Worm (Caenorhabditis elegans) whole organism, L4 larva: ENCODE data around the gene B0507.9.

ENCODE experiments used
- F37D6.2 ChIP-seq: sonication (generic microtip); optimal IDR thresholded peaks from 2 replicates; lab custom pipeline; 2016; ENCODE audit warnings: mild to moderate bottlenecking, missing genetic modification characterization, missing compliant biosample characterization
- F44E2.7 ChIP-seq: fragments of 200-800 bp; sonication (Bioruptor generic); IDR thresholded peaks from 2 replicates; pipeline ENCODE4 v2.1.2; 2022; ENCODE audit warnings: missing genetic modification characterization, missing compliant biosample characterization
- F49E8.2 ChIP-seq: sonication (generic microtip); optimal IDR thresholded peaks from 2 replicates; lab custom pipeline; 2016; ENCODE audit warnings: missing compliant biosample characterization, mild to moderate bottlenecking, missing genetic modification characterization, borderline replicate concordance
- aha-1 ChIP-seq: fragments of 150-350 bp; peaks from one replicate; lab custom pipeline; 2014; ENCODE audit warnings: missing biosample characterization, missing genetic modification characterization
- ama-1 ChIP-seq: fragments of 150-350 bp; optimal IDR thresholded peaks from 2 replicates; lab custom pipeline; 2014; ENCODE audit warnings: inconsistent platforms, mixed read lengths
- attf-4 ChIP-seq: sonication (generic microtip); optimal IDR thresholded peaks from 3 replicates; lab custom pipeline; 2017; ENCODE audit warnings: missing biosample characterization, missing genetic modification characterization
- ceh-20 ChIP-seq: fragments of 200-800 bp; sonication (Bioruptor generic); IDR thresholded peaks from 2 replicates; pipeline ENCODE4 v1.3.6; 2022; ENCODE audit warnings: missing genetic modification reagents, missing genetic modification characterization, missing compliant biosample characterization
- ces-1 ChIP-seq: fragments of 150-350 bp; sonication (generic microtip); optimal IDR thresholded peaks from 4 replicates; lab custom pipeline; 2014; ENCODE audit warnings: missing biosample characterization, missing genetic modification reagents, missing genetic modification characterization
- daf-8 ChIP-seq: fragments of 200-800 bp; sonication (Bioruptor generic); IDR thresholded peaks from 2 replicates; pipeline ENCODE4 v1.3.6; 2022; ENCODE audit warnings: missing genetic modification characterization, missing compliant biosample characterization
- dmd-8 ChIP-seq: fragments of 200-800 bp; sonication (Bioruptor generic); IDR thresholded peaks from 2 replicates; pipeline ENCODE4 v1.3.6; 2022; ENCODE audit warnings: missing genetic modification characterization, missing compliant biosample characterization
- duxl-1 ChIP-seq: sonication (generic microtip); optimal IDR thresholded peaks from 2 replicates; lab custom pipeline; 2016; ENCODE audit warnings: mild to moderate bottlenecking, missing genetic modification characterization, moderate library complexity, missing compliant biosample characterization; ENCODE audit not compliant: poor library complexity
- hif-1 ChIP-seq, 2 experiments: sonication (generic microtip); optimal IDR thresholded peaks; 2 replicates each; lab custom pipeline; 2016 to 2017; ENCODE audit warnings: missing compliant biosample characterization in 2 of 2, missing genetic modification characterization in 2 of 2, missing genetic modification reagents in 2 of 2, missing genotype in 2 of 2, mild to moderate bottlenecking in 1 of 2
- hmg-1.1 ChIP-seq: fragments of 200-800 bp; sonication (Bioruptor generic); IDR thresholded peaks from 2 replicates; pipeline ENCODE4 v1.3.6; 2022; ENCODE audit warnings: missing genetic modification reagents, missing genetic modification characterization, missing compliant biosample characterization
- lim-7 ChIP-seq: fragments of 200-800 bp; sonication (Bioruptor generic); IDR thresholded peaks from 2 replicates; pipeline ENCODE4 v1.3.6; 2022; ENCODE audit warnings: missing genetic modification characterization, missing compliant biosample characterization
- lin-15B ChIP-seq: fragments of 150-350 bp; sonication (generic microtip); optimal IDR thresholded peaks from 3 replicates; lab custom pipeline; 2014; ENCODE audit warnings: missing biosample characterization, missing genetic modification characterization
- lin-29 ChIP-seq: fragments of 200-800 bp; sonication (Bioruptor generic); IDR thresholded peaks from 2 replicates; pipeline ENCODE4 v1.3.6; 2022; ENCODE audit warnings: missing genetic modification reagents, missing genetic modification characterization, missing compliant biosample characterization
- madf-9 ChIP-seq: fragments of 200-800 bp; sonication (Bioruptor generic); conservative IDR thresholded peaks from 2 replicates; pipeline ENCODE4 v1.3.6; 2022; ENCODE audit warnings: missing genetic modification reagents, missing genetic modification characterization, missing compliant biosample characterization
- mxl-3 ChIP-seq: fragments of 200-800 bp; sonication (Bioruptor generic); optimal IDR thresholded peaks from 2 replicates; lab custom pipeline; 2018; ENCODE audit warnings: mild to moderate bottlenecking, missing genetic modification characterization, missing compliant biosample characterization
- nhr-111 ChIP-seq: fragments of 200-800 bp; sonication (Bioruptor generic); optimal IDR thresholded peaks from 2 replicates; lab custom pipeline; 2018; ENCODE audit warnings: mild to moderate bottlenecking, missing genetic modification characterization, missing compliant biosample characterization
- nhr-237 ChIP-seq: sonication (generic microtip); optimal IDR thresholded peaks from 2 replicates; lab custom pipeline; 2017; ENCODE audit warnings: missing biosample characterization, missing genetic modification characterization
- nhr-25 ChIP-seq: sonication (generic microtip); optimal IDR thresholded peaks from 2 replicates; lab custom pipeline; 2017; ENCODE audit warnings: missing genetic modification characterization, mild to moderate bottlenecking, missing compliant biosample characterization, antibody characterized with exemption, moderate library complexity, borderline replicate concordance; ENCODE audit not compliant: insufficient read depth
- nhr-42 ChIP-seq: fragments of 200-800 bp; sonication (Bioruptor generic); IDR thresholded peaks from 2 replicates; pipeline ENCODE4 v1.3.6; 2022; ENCODE audit warnings: missing genetic modification characterization, missing compliant biosample characterization
- nhr-48 ChIP-seq: sonication (generic microtip); optimal IDR thresholded peaks from 2 replicates; lab custom pipeline; 2016; ENCODE audit warnings: mild to moderate bottlenecking, missing genetic modification characterization, missing compliant biosample characterization
- nhr-6 ChIP-seq: fragments of 150-350 bp; optimal IDR thresholded peaks from 2 replicates; lab custom pipeline; 2014; ENCODE audit warnings: missing biosample characterization, missing genetic modification characterization
- pha-4 ChIP-seq, 2 experiments: fragments of 150-350 bp in 1 of 2; fragments of 200-800 bp in 1 of 2; sonication (Bioruptor generic) in 1 of 2; IDR thresholded peaks in 1 of 2; optimal IDR thresholded peaks in 1 of 2; 2 replicates each; pipeline versions ENCODE4 v1.3.6 to Lab custom; 2014 to 2022; ENCODE audit warnings: missing genetic modification characterization in 2 of 2, missing genetic modification reagents in 2 of 2, missing biosample characterization in 1 of 2, missing compliant biosample characterization in 1 of 2
- sdz-12 ChIP-seq: fragments of 200-800 bp; sonication (Bioruptor generic); optimal IDR thresholded peaks from 2 replicates; lab custom pipeline; 2018; ENCODE audit warnings: mild to moderate bottlenecking, missing genetic modification characterization, missing compliant biosample characterization
- spr-1 ChIP-seq: sonication (generic microtip); optimal IDR thresholded peaks from 2 replicates; lab custom pipeline; 2016; ENCODE audit warnings: mild to moderate bottlenecking, missing genetic modification characterization, missing compliant biosample characterization
- tra-1 ChIP-seq: fragments of 200-800 bp; sonication (Bioruptor generic); IDR thresholded peaks from 2 replicates; pipeline ENCODE4 v1.3.6; 2022; ENCODE audit warnings: missing genetic modification reagents, missing genetic modification characterization, missing compliant biosample characterization
- unc-62 ChIP-seq, 3 experiments: fragments of 150-350 bp in 1 of 3; sonication (generic microtip); optimal IDR thresholded peaks in 2 of 3; peaks in 1 of 3; 1 replicate in 1 of 3; 2 replicates in 2 of 3; lab custom pipeline; 2014 to 2017; ENCODE audit warnings: missing biosample characterization in 3 of 3, missing genetic modification characterization in 3 of 3, missing genetic modification reagents in 3 of 3, missing genotype in 1 of 3
- zfp-2 ChIP-seq: sonication (generic microtip); optimal IDR thresholded peaks from 2 replicates; lab custom pipeline; 2016; ENCODE audit warnings: mild to moderate bottlenecking, missing genetic modification characterization, missing compliant biosample characterization

B0507.9 gene

ce11 chrV:8767493-8767892, 1.7 kb upstream of the B0507.9 start (continued):
- no peak for TF ChIP-seq nhr-42 (GFP tag; lab: Robert Waterston, UW)
- TF ChIP-seq ces-1 (GFP tag; lab: Kevin White, UChicago), result no peak
- no peak for TF ChIP-seq daf-8 (GFP tag; lab: Robert Waterston, UW)

- TF ChIP-seq lin-29 (GFP tag; lab: Robert Waterston, UW) (no peak), spr-1 (tag; lab: Kevin White, UChicago) (no peak), tra-1 (GFP tag; lab: Robert Waterston, UW) (no peak), unc-62 (GFP tag; optimal IDR thresholded peaks at IDR 0.05 in 1 of 2; lab: Kevin White, UChicago) (peak in 1 of 2 experiments; percentile 15), unc-62 (tag; optimal IDR thresholded peaks at IDR 0.05; lab: Kevin White, UChicago) (no peak), aha-1 (tag; lab: Kevin White, UChicago) (peak; percentile 90), F37D6.2 (tag; lab: Kevin White, UChicago) (no peak)
These were observed 1.2 kb upstream of the B0507.9 start for ce11 chrV:8767041-8767440.

ce11 chrV:8762861-8763260, 3.0 kb downstream of the B0507.9 start, which contains the start of gene B0507.8:
B0507.8 (minus strand) TSS chrV:8762961.
- no peak for TF ChIP-seq mxl-3 (GFP tag; lab: Kevin White, UChicago)
- no peak for TF ChIP-seq unc-62 (GFP tag; optimal IDR thresholded peaks at IDR 0.05 in 1 of 2; lab: Kevin White, UChicago)
- TF ChIP-seq unc-62 (tag; optimal IDR thresholded peaks at IDR 0.05; lab: Kevin White, UChicago), result no peak
- no peak for TF ChIP-seq hmg-1.1 (GFP tag; lab: Robert Waterston, UW)

ce11 chrV:8760416-8760815, 5.4 kb downstream of the B0507.9 start, which contains the start of gene ddn-1:
ddn-1 (minus strand) TSS chrV:8760516.
- TF ChIP-seq madf-9, result no peak
- TF ChIP-seq ces-1 (GFP tag; lab: Kevin White, UChicago), result no peak
- TF ChIP-seq F49E8.2 (tag; lab: Kevin White, UChicago), result no peak
- no peak for TF ChIP-seq nhr-6 (tag; lab: Kevin White, UChicago)
- no peak for TF ChIP-seq hif-1 (tag; optimal IDR thresholded peaks at IDR 0.05; lab: Kevin White, UChicago)
- no peak for TF ChIP-seq ama-1 (lab: Kevin White, UChicago)
- no peak for TF ChIP-seq lim-7 (GFP tag; lab: Robert Waterston, UW)
- TF ChIP-seq nhr-25 (tag; lab: Kevin White, UChicago), result no peak
- TF ChIP-seq nhr-48 (tag; lab: Kevin White, UChicago), result no peak
- no peak for TF ChIP-seq lin-15B
- no peak for TF ChIP-seq spr-1 (tag; lab: Kevin White, UChicago)
- no peak for TF ChIP-seq zfp-2 (tag; lab: Kevin White, UChicago)
- TF ChIP-seq attf-4 (tag; lab: Kevin White, UChicago), result no peak
- no peak for TF ChIP-seq nhr-42 (GFP tag; lab: Robert Waterston, UW)
- no peak for TF ChIP-seq nhr-111 (GFP tag; lab: Kevin White, UChicago)

- TF ChIP-seq sdz-12 (GFP tag; lab: Kevin White, UChicago) (no peak), pha-4 (GFP tag; IDR thresholded peaks at IDR 0.05; lab: Robert Waterston, UW) (no peak), pha-4 (tag; optimal IDR thresholded peaks at IDR 0.05; lab: Kevin White, UChicago) (no peak), dmd-8 (GFP tag; lab: Robert Waterston, UW) (no peak), mxl-3 (GFP tag; lab: Kevin White, UChicago) (no peak), F44E2.7 (GFP tag; lab: Robert Waterston, UW) (no peak), ceh-20 (GFP tag; lab: Robert Waterston, UW) (no peak), hmg-1.1 (GFP tag; lab: Robert Waterston, UW) (no peak), nhr-237 (tag; lab: Kevin White, UChicago) (no peak), duxl-1 (tag; lab: Kevin White, UChicago) (no peak)
These were observed 7.2 kb downstream of the B0507.9 start, which contains the start of gene B0507.7 for ce11 chrV:8758618-8759017. B0507.7 (minus strand) TSS chrV:8758718.
